Fruit fly (Drosophila melanogaster) whole organism, adult: ENCODE data around the gene CG18766.

Experiments
- CG14711 ChIP-seq: fragments of 200-800 bp; sonication (Bioruptor generic); optimal IDR thresholded peaks from 2 replicates; lab custom pipeline; 2018; ENCODE audit warnings: missing biosample characterization, mild to moderate bottlenecking, missing genetic modification characterization, moderate library complexity
- CG33017 ChIP-seq: fragments of 200-800 bp; sonication (Bioruptor generic); optimal IDR thresholded peaks from 2 replicates; lab custom pipeline; 2018; ENCODE audit warnings: missing biosample characterization, mild to moderate bottlenecking, missing genetic modification characterization, moderate library complexity
- toe ChIP-seq: fragments of 200-800 bp; sonication (Bioruptor generic); optimal IDR thresholded peaks from 2 replicates; lab custom pipeline; 2016; ENCODE audit warnings: missing biosample characterization, missing genetic modification characterization

DNA sequence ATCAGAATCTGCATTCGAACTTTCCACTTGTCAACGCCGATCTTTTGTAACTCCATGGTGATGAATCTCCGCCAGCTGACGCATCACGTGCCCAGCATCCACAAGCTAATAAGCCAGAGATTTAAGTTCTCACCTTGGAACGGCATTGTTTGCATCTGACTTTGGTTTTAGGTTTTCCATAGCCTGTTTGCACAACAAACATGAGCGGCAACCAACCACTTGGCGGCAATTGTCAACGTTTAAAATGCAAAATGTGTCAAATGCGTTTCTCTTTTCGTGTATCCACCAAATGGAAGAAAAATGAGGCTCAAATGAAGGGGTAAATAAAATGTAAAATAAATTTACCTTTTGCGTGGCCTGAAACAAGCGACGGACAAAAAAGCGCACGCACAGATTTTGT is 42.7 kb downstream of the CG18766 start:
- TF ChIP-seq toe (GFP tag; lab: Kevin White, UChicago) (no peak), CG14711 (tag; lab: Kevin White, UChicago) (no peak), CG33017 (tag; lab: Kevin White, UChicago) (no peak)
